Worm (Caenorhabditis elegans): Measurements from ENCODE around the gene str-208.

str-208 gene

ce11 chrV:4918091-4918624 is 38.5 kb upstream of the str-208 start, which contains the start of gene C02E7.7:
C02E7.7 (minus strand) TSS chrV:4918574.
- no peak for TF ChIP-seq fos-1 (tag; optimal IDR thresholded peaks at IDR 0.05)
- TF ChIP-seq unc-62 (GFP tag; optimal IDR thresholded peaks at IDR 0.05) = no peak
- no peak for TF ChIP-seq nhr-237 (tag; optimal IDR thresholded peaks at IDR 0.05)
- TF ChIP-seq daf-12 (tag; optimal IDR thresholded peaks at IDR 0.05) = no peak

ce11 chrV:4918664-4919257 is 37.9 kb upstream of the str-208 start, which contains the start of gene C02E7.6:
C02E7.6 (plus strand) TSS chrV:4919207.
- no peak for TF ChIP-seq lin-39 (tag; optimal IDR thresholded peaks at IDR 0.05)
- TF ChIP-seq egl-5 (tag; optimal IDR thresholded peaks at IDR 0.05) = no peak
- no peak for TF ChIP-seq lin-15B (tag; optimal IDR thresholded peaks at IDR 0.05)
- TF ChIP-seq nhr-23 (tag; optimal IDR thresholded peaks at IDR 0.05) = peak; percentile 0
- no peak for TF ChIP-seq egl-27 (tag; optimal IDR thresholded peaks at IDR 0.05)
- TF ChIP-seq elt-1 (tag; optimal IDR thresholded peaks at IDR 0.05) = peak; percentile 94
- TF ChIP-seq snpc-4 (tag; optimal IDR thresholded peaks at IDR 0.05) = no peak
- no peak for TF ChIP-seq ZK546.5 (tag; optimal IDR thresholded peaks at IDR 0.05)
- TF ChIP-seq elt-3 (tag; optimal IDR thresholded peaks at IDR 0.05) = peak in 1 of 3 experiments; percentile 22
- TF ChIP-seq skn-1 (tag; optimal IDR thresholded peaks at IDR 0.05) = no peak
- TF ChIP-seq nfya-1 (tag; optimal IDR thresholded peaks at IDR 0.05; ENCODE audit: insufficient read depth) = peak; percentile 9
- TF ChIP-seq hmg-11 (tag; optimal IDR thresholded peaks at IDR 0.05) = no peak
- TF ChIP-seq nhr-67 (tag; optimal IDR thresholded peaks at IDR 0.05) = no peak
- TF ChIP-seq ceh-9 (tag; optimal IDR thresholded peaks at IDR 0.05) = no peak
- TF ChIP-seq pha-4 (tag; optimal IDR thresholded peaks at IDR 0.05) = no peak
- no peak for TF ChIP-seq fos-1 (tag; optimal IDR thresholded peaks at IDR 0.05)
- peak; percentile 97 for TF ChIP-seq nhr-25 (tag; optimal IDR thresholded peaks at IDR 0.05)
- TF ChIP-seq nhr-43 (tag; optimal IDR thresholded peaks at IDR 0.05; ENCODE audit: poor library complexity, severe bottlenecking) = peak; percentile 92
- TF ChIP-seq unc-39 (tag; optimal IDR thresholded peaks at IDR 0.05) = no peak

ce11 chrV:4920690-4921152 is 35.9 kb upstream of the str-208 start, which contains the start of the genes C02E7.8 and srh-23:
C02E7.8 (minus strand) TSS chrV:4920790.
srh-23 (plus strand) TSS chrV:4921102.
- TF ChIP-seq ceh-9 (tag; optimal IDR thresholded peaks at IDR 0.05) (no peak), lin-15B (tag; optimal IDR thresholded peaks at IDR 0.05) (no peak), sea-2 (GFP tag; optimal IDR thresholded peaks at IDR 0.05) (no peak), tbx-2 (tag; optimal IDR thresholded peaks at IDR 0.05) (no peak), nhr-43 (tag; optimal IDR thresholded peaks at IDR 0.05; ENCODE audit: poor library complexity, severe bottlenecking) (no peak), fkh-2 (tag; optimal IDR thresholded peaks at IDR 0.05) (no peak), nfya-1 (tag; optimal IDR thresholded peaks at IDR 0.05; ENCODE audit: insufficient read depth) (no peak), fos-1 (tag; optimal IDR thresholded peaks at IDR 0.05) (no peak), pha-4 (tag; optimal IDR thresholded peaks at IDR 0.05) (no peak), nhr-76 (tag; optimal IDR thresholded peaks at IDR 0.05) (no peak), ZK546.5 (tag; optimal IDR thresholded peaks at IDR 0.05) (no peak), ceh-82 (tag; optimal IDR thresholded peaks at IDR 0.05) (no peak), nhr-12 (tag; optimal IDR thresholded peaks at IDR 0.05) (no peak), ama-1 (optimal IDR thresholded peaks at IDR 0.05) (no peak), mml-1 (tag; optimal IDR thresholded peaks at IDR 0.05) (no peak), nhr-11 (tag; optimal IDR thresholded peaks at IDR 0.05) (no peak), zag-1 (tag; optimal IDR thresholded peaks at IDR 0.05) (no peak)

ce11 chrV:4922024-4922423 is 34.6 kb upstream of the str-208 start, which contains the start of gene srh-22:
srh-22 (plus strand) TSS chrV:4922324.
- no peak for TF ChIP-seq nhr-43 (tag; optimal IDR thresholded peaks at IDR 0.05; ENCODE audit: poor library complexity, severe bottlenecking)
- no peak for TF ChIP-seq unc-39 (tag; optimal IDR thresholded peaks at IDR 0.05)
- no peak for TF ChIP-seq fkh-10 (GFP tag; optimal IDR thresholded peaks at IDR 0.05)
- no peak for TF ChIP-seq elt-3 (tag; optimal IDR thresholded peaks at IDR 0.05)
- no peak for TF ChIP-seq elt-1 (tag; optimal IDR thresholded peaks at IDR 0.05)
- no peak for TF ChIP-seq ZK546.5 (tag; optimal IDR thresholded peaks at IDR 0.05)
- no peak for TF ChIP-seq lsy-12 (tag; optimal IDR thresholded peaks at IDR 0.05)
- no peak for TF ChIP-seq mdl-1 (tag; optimal IDR thresholded peaks at IDR 0.05)
